Worm (Caenorhabditis elegans): Measurements from ENCODE around the gene tag-123.

tag-123 gene

DNA sequence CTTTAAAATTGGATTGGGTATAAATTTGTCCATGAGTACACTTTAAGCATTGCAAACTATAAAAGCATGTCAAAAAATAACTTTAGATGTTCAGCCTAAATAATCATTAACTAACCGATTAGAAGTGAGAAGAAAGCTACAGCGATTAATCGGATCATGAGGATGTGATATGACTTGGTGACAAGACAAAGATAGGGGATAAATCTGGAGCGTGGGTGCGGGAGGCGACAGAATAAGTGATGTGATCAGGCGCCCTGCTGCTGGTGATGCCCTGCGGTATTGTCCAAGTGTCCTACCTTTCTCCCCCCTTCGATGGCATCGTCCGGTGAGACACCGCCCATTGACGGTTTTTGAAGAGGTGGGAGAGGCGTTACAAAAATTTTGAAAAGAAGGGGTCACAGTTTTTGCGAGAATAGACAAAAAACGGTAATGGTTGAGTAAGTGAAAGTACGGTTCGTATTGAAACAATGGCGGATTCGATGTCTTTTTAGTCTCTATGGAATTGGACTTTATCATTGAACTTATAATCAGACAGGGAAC lies 37.1 kb downstream of the tag-123 start, which contains the start of gene F41D9.2:
Gene F41D9.2 (minus strand): TSS at position 304 of the 540 bp plus-strand sequence.
- peak; percentile 14 for TF ChIP-seq nhr-28 (tag; optimal IDR thresholded peaks at IDR 0.05)
- peak in 1 of 2 experiments; percentile 87 for TF ChIP-seq unc-62 (GFP tag; optimal IDR thresholded peaks at IDR 0.05 in 1 of 2)
- TF ChIP-seq unc-62 (tag; optimal IDR thresholded peaks at IDR 0.05), result no peak
- TF ChIP-seq hlh-11 (tag; optimal IDR thresholded peaks at IDR 0.05), result peak; percentile 26
- no peak for TF ChIP-seq php-3 (GFP tag; IDR thresholded peaks at IDR 0.05)
- TF ChIP-seq hmg-1.1 (GFP tag; IDR thresholded peaks at IDR 0.05), result 0 out of 2 replicates have a peak, but pooled peaks have one; percentile 17
- TF ChIP-seq R02D3.7 (tag; optimal IDR thresholded peaks at IDR 0.05), result no peak
- peak; percentile 27; the same call in 1 of the 2 replicates for TF ChIP-seq set-16 (GFP tag; IDR thresholded peaks at IDR 0.05)
- TF ChIP-seq aha-1 (tag), result peak; percentile 3
- TF ChIP-seq lin-39 (tag; optimal IDR thresholded peaks at IDR 0.05), result no peak
- no peak for TF ChIP-seq lin-1 (GFP tag; IDR thresholded peaks at IDR 0.05)
- no peak for TF ChIP-seq lim-7 (GFP tag; IDR thresholded peaks at IDR 0.05)
- peak; percentile 68 for TF ChIP-seq hlh-30 (tag; optimal IDR thresholded peaks at IDR 0.05; ENCODE audit: insufficient read depth)
- TF ChIP-seq mdl-1 (tag; optimal IDR thresholded peaks at IDR 0.05), result peak in 1 of 2 experiments; percentile 16
- peak; percentile 61 for TF ChIP-seq mxl-3 (GFP tag; optimal IDR thresholded peaks at IDR 0.05)

DNA sequence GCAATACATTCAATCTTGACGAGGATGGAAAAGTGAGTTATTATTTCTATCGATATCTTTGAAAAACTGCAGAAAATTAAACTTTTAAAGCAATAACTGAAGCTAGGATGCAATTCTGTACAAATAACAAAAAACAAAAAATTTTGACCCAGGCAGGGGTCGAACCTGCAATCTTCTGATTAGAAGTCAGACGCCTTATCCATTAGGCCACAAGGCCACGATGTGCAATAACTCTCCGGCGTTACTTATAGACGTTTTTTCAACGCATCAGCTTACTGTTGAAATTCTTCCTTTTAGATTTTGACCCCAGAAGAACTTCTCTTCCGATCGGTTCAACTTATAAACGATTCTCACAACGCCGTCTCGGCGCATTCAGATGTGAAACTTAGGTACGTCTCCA lies 40.2 kb downstream of the tag-123 start:
- TF ChIP-seq nhr-25 (tag; optimal IDR thresholded peaks at IDR 0.05; ENCODE audit: borderline replicate concordance, insufficient read depth), result no peak
- TF ChIP-seq Y105C5A.15 (GFP tag; IDR thresholded peaks at IDR 0.05), result peak; percentile 81; the same call in 1 of the 2 replicates
- TF ChIP-seq dmd-9 (GFP tag; IDR thresholded peaks at IDR 0.05), result no peak
- peak in 1 of 2 experiments; percentile 27 for TF ChIP-seq lsy-2 (tag; optimal IDR thresholded peaks at IDR 0.05)
- no peak for TF ChIP-seq lin-39 (tag; optimal IDR thresholded peaks at IDR 0.05)
- TF ChIP-seq lir-3 (tag; optimal IDR thresholded peaks at IDR 0.05), result peak; percentile 17
- no peak for TF ChIP-seq lin-29 (GFP tag; IDR thresholded peaks at IDR 0.05)
- TF ChIP-seq gei-8 (GFP tag; optimal IDR thresholded peaks at IDR 0.05), result peak; percentile 29
- TF ChIP-seq jun-1 (tag; optimal IDR thresholded peaks at IDR 0.05), result no peak
- peak; percentile 85 for TF ChIP-seq tra-1 (GFP tag; IDR thresholded peaks at IDR 0.05)
- TF ChIP-seq nhr-11 (tag; optimal IDR thresholded peaks at IDR 0.05), result no peak
- TF ChIP-seq zip-2 (tag; optimal IDR thresholded peaks at IDR 0.05), result no peak
- no peak for TF ChIP-seq fkh-10 (GFP tag; optimal IDR thresholded peaks at IDR 0.05)
- TF ChIP-seq daf-16 (GFP tag; optimal IDR thresholded peaks at IDR 0.05), result peak; percentile 2 to 49
- peak; percentile 53 for TF ChIP-seq daf-16 (tag; optimal IDR thresholded peaks at IDR 0.05)
- TF ChIP-seq pqm-1 (tag; optimal IDR thresholded peaks at IDR 0.05), result no peak
- peak; percentile 74; the same call in 1 of the 2 replicates for TF ChIP-seq pha-4 (GFP tag; IDR thresholded peaks at IDR 0.05)
- TF ChIP-seq pha-4 (tag; optimal IDR thresholded peaks at IDR 0.05), result no peak
- no peak for TF ChIP-seq tag-97 (GFP tag; IDR thresholded peaks at IDR 0.05)
- TF ChIP-seq F37D6.2 (tag; optimal IDR thresholded peaks at IDR 0.05), result no peak
- TF ChIP-seq attf-4 (tag; optimal IDR thresholded peaks at IDR 0.05), result no peak
- TF ChIP-seq daf-19 (GFP tag; conservative IDR thresholded peaks at IDR 0.05), result peak; percentile 57; the same call in 1 of the 2 replicates
- TF ChIP-seq mxl-2 (GFP tag; conservative IDR thresholded peaks at IDR 0.05), result peak; percentile 66
- TF ChIP-seq lim-7 (GFP tag; IDR thresholded peaks at IDR 0.05), result peak; percentile 84
- TF ChIP-seq nhr-111 (GFP tag; optimal IDR thresholded peaks at IDR 0.05), result peak; percentile 24
- no peak for TF ChIP-seq ceh-82 (tag; optimal IDR thresholded peaks at IDR 0.05)
- 0 out of 2 replicates have a peak, but pooled peaks have one; percentile 10 for TF ChIP-seq ceh-20 (GFP tag; IDR thresholded peaks at IDR 0.05)
- TF ChIP-seq F49E8.2 (tag; optimal IDR thresholded peaks at IDR 0.05; ENCODE audit: borderline replicate concordance), result peak; percentile 22
- TF ChIP-seq Y48G9A.11 (GFP tag; IDR thresholded peaks at IDR 0.05), result peak; percentile 70
- peak; percentile 67; the same call in 1 of the 2 replicates for TF ChIP-seq ceh-44 (GFP tag; IDR thresholded peaks at IDR 0.05)
- 0 out of 2 replicates have a peak, but pooled peaks have one; percentile 10 for TF ChIP-seq nhr-42 (GFP tag; IDR thresholded peaks at IDR 0.05)
- TF ChIP-seq mdl-1 (tag; optimal IDR thresholded peaks at IDR 0.05), result no peak
- TF ChIP-seq daf-12 (tag; optimal IDR thresholded peaks at IDR 0.05), result no peak
- no peak for TF ChIP-seq ztf-11 (tag; optimal IDR thresholded peaks at IDR 0.05)
- 0 out of 2 replicates have a peak, but pooled peaks have one; percentile 75 for TF ChIP-seq dmd-8 (GFP tag; IDR thresholded peaks at IDR 0.05)
- TF ChIP-seq rbr-2 (tag; optimal IDR thresholded peaks at IDR 0.05), result peak; percentile 13
- no peak for TF ChIP-seq snpc-4 (tag; optimal IDR thresholded peaks at IDR 0.05)
- no peak for TF ChIP-seq nhr-28 (tag; optimal IDR thresholded peaks at IDR 0.05)
